Worm (Caenorhabditis elegans) whole organism, young adult: Measurements from ENCODE around the gene col-168.

Experiments used
- B0019.2 ChIP-seq: fragments of 200-800 bp; sonication (Bioruptor generic); conservative IDR thresholded peaks from 2 replicates; pipeline ENCODE4 v1.3.6; 2022; ENCODE audit warnings: missing genetic modification reagents, missing genetic modification characterization, missing compliant biosample characterization
- D2030.7 ChIP-seq: fragments of 200-800 bp; sonication (Bioruptor generic); IDR thresholded peaks from 2 replicates; pipeline ENCODE4 v1.3.6; 2022; ENCODE audit warnings: missing genetic modification reagents, missing genetic modification characterization, missing compliant biosample characterization
- F22D6.2 ChIP-seq: sonication (generic microtip); optimal IDR thresholded peaks from 2 replicates; lab custom pipeline; 2016; ENCODE audit warnings: mild to moderate bottlenecking, missing genetic modification characterization, missing compliant biosample characterization
- F49E8.2 ChIP-seq: sonication (generic microtip); optimal IDR thresholded peaks from 3 replicates; lab custom pipeline; 2017; ENCODE audit warnings: missing genetic modification characterization, mild to moderate bottlenecking, missing compliant biosample characterization, antibody characterized with exemption, moderate library complexity; ENCODE audit not compliant: insufficient read depth
- F52B5.7 ChIP-seq: sonication (generic microtip); optimal IDR thresholded peaks from 2 replicates; lab custom pipeline; 2016; ENCODE audit warnings: mild to moderate bottlenecking, missing genetic modification characterization, missing compliant biosample characterization
- F57C9.4 ChIP-seq: sonication (generic microtip); optimal IDR thresholded peaks from 2 replicates; lab custom pipeline; 2017; ENCODE audit warnings: mild to moderate bottlenecking, missing genetic modification characterization, missing compliant biosample characterization
- K11D2.4 ChIP-seq: fragments of 200-800 bp; sonication (Bioruptor generic); IDR thresholded peaks from 2 replicates; pipeline ENCODE4 v1.3.6; 2022; ENCODE audit warnings: missing genetic modification reagents, missing genetic modification characterization, missing compliant biosample characterization
- Y95B8A.8 ChIP-seq: fragments of 200-800 bp; sonication (Bioruptor generic); IDR thresholded peaks from 2 replicates; pipeline ENCODE4 v1.3.6; 2022; ENCODE audit warnings: missing genetic modification reagents, missing genetic modification characterization, missing compliant biosample characterization
- bed-1 ChIP-seq: fragments of 200-800 bp; sonication (Bioruptor generic); IDR thresholded peaks from 2 replicates; pipeline ENCODE4 v1.3.6; 2022; ENCODE audit warnings: missing genetic modification reagents, missing genetic modification characterization, missing compliant biosample characterization
- bed-2 ChIP-seq: fragments of 200-800 bp; sonication (Bioruptor generic); IDR thresholded peaks from 2 replicates; pipeline ENCODE4 v1.3.6; 2022; ENCODE audit warnings: missing genetic modification reagents, missing genetic modification characterization, missing compliant biosample characterization
- cebp-2 ChIP-seq: fragments of 200-800 bp; sonication (Bioruptor generic); IDR thresholded peaks from 2 replicates; pipeline ENCODE4 v1.3.6; 2022; ENCODE audit warnings: missing genetic modification characterization, missing compliant biosample characterization
- ceh-100 ChIP-seq: fragments of 200-800 bp; sonication (Bioruptor generic); IDR thresholded peaks from 2 replicates; pipeline ENCODE4 v1.3.6; 2022; ENCODE audit warnings: missing genetic modification reagents, missing genetic modification characterization, missing compliant biosample characterization
- ceh-27 ChIP-seq: fragments of 200-800 bp; sonication (Bioruptor generic); optimal IDR thresholded peaks from 2 replicates; lab custom pipeline; 2018; ENCODE audit warnings: mild to moderate bottlenecking, missing genetic modification characterization, moderate library complexity, missing compliant biosample characterization
- ceh-40 ChIP-seq: fragments of 200-800 bp; sonication (Bioruptor generic); IDR thresholded peaks from 2 replicates; pipeline ENCODE4 v1.3.6; 2022; ENCODE audit warnings: missing genetic modification characterization, missing compliant biosample characterization
- ceh-58 ChIP-seq: fragments of 200-800 bp; sonication (Bioruptor generic); IDR thresholded peaks from 2 replicates; pipeline ENCODE4 v1.3.6; 2022; ENCODE audit warnings: missing genetic modification characterization, missing compliant biosample characterization
- ceh-91 ChIP-seq: fragments of 200-800 bp; sonication (Bioruptor generic); IDR thresholded peaks from 2 replicates; pipeline ENCODE4 v1.3.6; 2022; ENCODE audit warnings: missing genetic modification reagents, missing genetic modification characterization, missing compliant biosample characterization
- die-1 ChIP-seq: sonication (generic microtip); optimal IDR thresholded peaks from 2 replicates; lab custom pipeline; 2016; ENCODE audit warnings: missing genotype, mild to moderate bottlenecking, missing genetic modification characterization, missing compliant biosample characterization
- dox-1 ChIP-seq: fragments of 200-800 bp; sonication (Bioruptor generic); IDR thresholded peaks from 2 replicates; pipeline ENCODE4 v1.3.6; 2022; ENCODE audit warnings: missing genetic modification reagents, missing genetic modification characterization, missing compliant biosample characterization
- egl-18 ChIP-seq: fragments of 200-800 bp; sonication (Bioruptor generic); IDR thresholded peaks from 2 replicates; pipeline ENCODE4 v1.3.6; 2022; ENCODE audit warnings: missing genetic modification reagents, missing genetic modification characterization, missing compliant biosample characterization
- fkh-3 ChIP-seq: sonication (generic microtip); optimal IDR thresholded peaks from 2 replicates; lab custom pipeline; 2016; ENCODE audit warnings: mild to moderate bottlenecking, missing genetic modification characterization, missing compliant biosample characterization
- gei-17 ChIP-seq: fragments of 200-800 bp; sonication (Bioruptor generic); optimal IDR thresholded peaks from 2 replicates; lab custom pipeline; 2018; ENCODE audit warnings: mild to moderate bottlenecking, missing genetic modification characterization, missing compliant biosample characterization
- him-1 ChIP-seq: sonication (generic microtip); optimal IDR thresholded peaks from 2 replicates; lab custom pipeline; 2016; ENCODE audit warnings: missing genotype, missing genetic modification reagents, missing genetic modification characterization, missing compliant biosample characterization
- hmg-1.2 ChIP-seq: fragments of 200-800 bp; sonication (Bioruptor generic); IDR thresholded peaks from 2 replicates; pipeline ENCODE4 v1.3.6; 2022; ENCODE audit warnings: missing genetic modification reagents, missing genetic modification characterization, missing compliant biosample characterization
- hsf-1 ChIP-seq: fragments of 200-800 bp; sonication (Bioruptor generic); IDR thresholded peaks from 2 replicates; pipeline ENCODE4 v1.3.6; 2022; ENCODE audit warnings: missing genetic modification reagents, missing genetic modification characterization, missing compliant biosample characterization
- lin-26 ChIP-seq: fragments of 200-800 bp; sonication (Bioruptor generic); IDR thresholded peaks from 2 replicates; pipeline ENCODE4 v1.3.6; 2022; ENCODE audit warnings: missing genetic modification reagents, missing genetic modification characterization, missing compliant biosample characterization
- lin-35 ChIP-seq, 3 experiments: fragments of 150-350 bp in 2 of 3; sonication (generic microtip) in 1 of 3; optimal IDR thresholded peaks; 2 replicates each; lab custom pipeline; 2014 to 2018; ENCODE audit warnings: missing biosample characterization in 3 of 3, missing genetic modification characterization in 3 of 3, missing genetic modification reagents in 3 of 3
- lsy-27 ChIP-seq: sonication (generic microtip); optimal IDR thresholded peaks from 2 replicates; lab custom pipeline; 2017; ENCODE audit warnings: missing genetic modification characterization, mild to moderate bottlenecking, missing compliant biosample characterization, antibody characterized with exemption, missing genotype, borderline replicate concordance; ENCODE audit not compliant: insufficient read depth
- nhr-179 ChIP-seq: sonication (generic microtip); optimal IDR thresholded peaks from 2 replicates; lab custom pipeline; 2016; ENCODE audit warnings: mild to moderate bottlenecking, missing genetic modification characterization, missing compliant biosample characterization
- nhr-27 ChIP-seq: fragments of 200-800 bp; sonication (Bioruptor generic); optimal IDR thresholded peaks from 2 replicates; lab custom pipeline; 2018; ENCODE audit warnings: mild to moderate bottlenecking, missing genetic modification characterization, moderate library complexity, missing compliant biosample characterization
- rec-8 ChIP-seq, 2 experiments: sonication (generic microtip); optimal IDR thresholded peaks; 2 replicates each; lab custom pipeline; 2016; ENCODE audit warnings: mild to moderate bottlenecking in 2 of 2, missing genetic modification characterization in 2 of 2, missing genetic modification reagents in 2 of 2, missing genotype in 2 of 2, missing biosample characterization in 1 of 2, missing compliant biosample characterization in 1 of 2, moderate library complexity in 1 of 2
- sdz-38 ChIP-seq: sonication (generic microtip); optimal IDR thresholded peaks from 2 replicates; lab custom pipeline; 2016; ENCODE audit warnings: missing genotype, missing genetic modification characterization, missing compliant biosample characterization
- sea-2 ChIP-seq: fragments of 200-800 bp; sonication (Bioruptor generic); IDR thresholded peaks from 2 replicates; pipeline ENCODE4 v1.3.6; 2022; ENCODE audit warnings: missing genetic modification characterization, missing compliant biosample characterization
- tbx-9 ChIP-seq: sonication (generic microtip); optimal IDR thresholded peaks from 2 replicates; lab custom pipeline; 2016; ENCODE audit warnings: borderline replicate concordance, missing genetic modification characterization, inconsistent platforms, missing compliant biosample characterization
- unc-62 ChIP-seq: fragments of 150-350 bp; optimal IDR thresholded peaks from 2 replicates; lab custom pipeline; 2014; ENCODE audit warnings: missing biosample characterization, missing genetic modification reagents, missing genetic modification characterization
- zfh-2 ChIP-seq: fragments of 200-800 bp; sonication (Bioruptor generic); conservative IDR thresholded peaks from 2 replicates; pipeline ENCODE4 v1.3.6; 2022; ENCODE audit warnings: missing genetic modification reagents, missing genetic modification characterization, missing compliant biosample characterization
- ztf-22 ChIP-seq: fragments of 200-800 bp; sonication (Bioruptor generic); optimal IDR thresholded peaks from 2 replicates; lab custom pipeline; 2018; ENCODE audit warnings: mild to moderate bottlenecking, missing genetic modification characterization, moderate library complexity, missing compliant biosample characterization
- ztf-3 ChIP-seq: fragments of 200-800 bp; sonication (Bioruptor generic); optimal IDR thresholded peaks from 2 replicates; lab custom pipeline; 2018; ENCODE audit warnings: mild to moderate bottlenecking, missing genetic modification characterization, missing compliant biosample characterization
- ztf-6 ChIP-seq: fragments of 200-800 bp; sonication (Bioruptor generic); IDR thresholded peaks from 2 replicates; pipeline ENCODE4 v1.3.6; 2022; ENCODE audit warnings: missing genetic modification reagents, missing genetic modification characterization, missing compliant biosample characterization

The col-168 gene

DNA sequence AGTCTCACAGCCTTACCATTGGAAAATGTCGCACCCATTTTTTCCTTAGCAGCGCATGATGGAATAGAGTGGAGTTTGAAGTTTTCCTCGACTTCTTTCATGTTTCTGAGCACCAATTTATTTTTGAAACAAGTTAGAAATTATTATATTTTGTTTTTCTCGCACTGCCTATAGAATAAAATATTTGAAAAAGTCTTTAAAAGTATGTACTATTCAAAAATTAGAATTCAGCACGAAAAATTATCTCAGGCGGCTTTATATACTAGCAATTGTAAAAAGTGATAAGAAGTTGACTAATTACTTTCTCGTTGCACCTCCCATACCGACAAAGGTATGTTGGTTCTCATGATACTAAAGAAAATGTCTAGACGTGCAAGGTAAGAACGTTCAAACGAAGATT lies 20.8 kb downstream of the col-168 start, which contains the start of gene C03B1.9:
C03B1.9 (minus strand) TSS at position 101 of the 400 bp plus-strand sequence.
- no peak for TF ChIP-seq bed-1
- TF ChIP-seq ceh-100 (GFP tag; lab: Robert Waterston, UW), result no peak
- no peak for TF ChIP-seq hmg-1.2 (GFP tag; lab: Robert Waterston, UW)
- TF ChIP-seq ceh-40, result no peak
- TF ChIP-seq sea-2 (GFP tag; lab: Robert Waterston, UW), result no peak
- no peak for TF ChIP-seq F49E8.2 (tag; lab: Kevin White, UChicago)
- no peak for TF ChIP-seq ceh-91
- TF ChIP-seq fkh-3 (tag; lab: Kevin White, UChicago), result no peak
- no peak for TF ChIP-seq F22D6.2 (tag; lab: Kevin White, UChicago)
- no peak for TF ChIP-seq ztf-6 (GFP tag; lab: Robert Waterston, UW)
- TF ChIP-seq gei-17, result no peak
- no peak for TF ChIP-seq sdz-38 (tag; lab: Kevin White, UChicago)
- TF ChIP-seq unc-62 (GFP tag; lab: Kevin White, UChicago), result no peak
- TF ChIP-seq dox-1, result no peak
- no peak for TF ChIP-seq zfh-2
- TF ChIP-seq ztf-22, result no peak

DNA sequence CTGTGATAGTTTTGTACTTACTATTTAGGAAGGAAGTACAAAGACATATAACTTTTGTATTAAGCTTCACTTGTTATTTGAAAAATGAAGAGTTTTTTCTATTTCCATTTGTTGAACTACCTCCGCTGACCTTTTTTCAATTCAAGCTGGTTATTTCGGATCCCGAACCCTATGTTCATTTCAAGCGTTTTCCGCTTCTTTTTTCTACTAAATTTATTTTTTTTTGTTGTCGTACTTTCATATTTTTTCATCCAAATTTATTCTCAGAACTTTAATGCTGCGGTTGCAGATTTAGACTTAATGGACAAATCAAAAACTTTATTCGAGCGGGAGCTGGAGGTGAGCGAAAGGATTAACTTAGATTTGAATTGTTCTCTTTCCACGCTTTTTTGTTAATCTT lies 23.8 kb downstream of the col-168 start, which contains the start of gene C03B1.6:
C03B1.6 (plus strand) TSS at position 301 of the 400 bp plus-strand sequence.
- TF ChIP-seq ztf-3 (GFP tag; lab: Kevin White, UChicago) (no peak), egl-18 (GFP tag; lab: Robert Waterston, UW) (no peak), D2030.7 (GFP tag; lab: Robert Waterston, UW) (no peak)

DNA sequence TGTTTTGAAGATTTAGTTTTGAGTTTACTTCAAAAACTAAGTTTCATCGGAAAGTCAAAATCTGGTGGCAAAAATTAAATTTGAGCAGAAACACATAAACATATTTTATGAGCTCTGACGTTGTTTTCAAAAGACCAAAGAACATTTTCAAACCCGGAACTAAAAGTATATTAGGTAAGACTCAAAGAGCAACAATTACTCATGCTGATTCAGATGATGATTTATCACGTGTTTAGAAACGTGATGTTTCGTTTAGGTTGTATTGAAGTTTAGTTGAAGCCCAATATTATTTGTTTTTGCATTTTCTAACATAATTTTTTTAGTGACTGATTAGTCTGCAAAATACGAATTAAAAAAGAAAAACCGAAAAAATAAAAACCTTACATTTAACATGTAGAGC lies 27.6 kb downstream of the col-168 start:
- TF ChIP-seq bed-2, result no peak
- no peak for TF ChIP-seq him-1 (tag; lab: Kevin White, UChicago)
- TF ChIP-seq lin-26 (GFP tag; lab: Robert Waterston, UW), result no peak
- TF ChIP-seq sea-2 (GFP tag; lab: Robert Waterston, UW), result no peak

DNA sequence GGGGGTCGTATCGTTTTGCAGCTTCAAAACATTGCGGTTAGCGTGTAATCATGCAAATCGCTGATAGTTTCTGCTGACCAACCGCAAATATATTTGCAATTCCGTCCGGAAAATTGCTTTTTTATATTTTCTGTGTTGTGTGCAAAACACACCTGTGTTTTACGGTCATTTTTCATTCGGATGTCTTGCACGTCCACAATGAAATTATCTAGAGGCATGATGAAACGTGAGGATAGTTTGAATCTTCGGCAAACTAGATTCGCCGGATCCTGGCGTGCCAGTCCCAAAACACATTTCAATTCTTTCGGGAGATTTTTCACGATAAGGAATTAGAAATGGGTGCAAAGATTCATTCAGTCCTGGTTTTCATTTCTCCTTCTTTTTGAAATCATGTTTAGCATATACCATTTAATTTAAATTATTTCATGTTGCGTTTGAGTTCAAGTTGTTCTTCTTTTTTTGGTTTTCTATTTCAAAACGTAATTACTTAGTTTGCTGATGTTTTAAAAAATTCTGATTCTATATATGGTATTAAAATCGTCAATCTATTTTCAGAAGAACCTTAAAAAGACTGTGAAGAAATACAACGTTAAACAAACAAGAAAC lies 28.9 kb downstream of the col-168 start, which contains the start of gene C03B1.5:
C03B1.5 (plus strand) TSS at position 556 of the 606 bp plus-strand sequence.
- TF ChIP-seq hsf-1 (GFP tag; lab: Robert Waterston, UW), result no peak
- no peak for TF ChIP-seq ceh-27 (GFP tag; lab: Kevin White, UChicago)
- TF ChIP-seq cebp-2 (GFP tag; lab: Robert Waterston, UW), result no peak
- no peak for TF ChIP-seq ceh-58 (GFP tag; lab: Robert Waterston, UW)
- no peak for TF ChIP-seq F57C9.4 (tag; lab: Kevin White, UChicago)
- TF ChIP-seq die-1 (tag; lab: Kevin White, UChicago), result no peak
- TF ChIP-seq F49E8.2 (tag; lab: Kevin White, UChicago), result no peak
- no peak for TF ChIP-seq lsy-27 (tag; lab: Kevin White, UChicago)
- no peak for TF ChIP-seq rec-8 (tag; optimal IDR thresholded peaks at IDR 0.05; lab: Kevin White, UChicago)
- TF ChIP-seq tbx-9, result no peak
- TF ChIP-seq nhr-27 (tag; lab: Kevin White, UChicago), result no peak
- no peak for TF ChIP-seq lin-35 (GFP tag; optimal IDR thresholded peaks at IDR 0.05; lab: Kevin White, UChicago)
- TF ChIP-seq nhr-179, result no peak
- TF ChIP-seq K11D2.4 (GFP tag; lab: Robert Waterston, UW), result no peak
- TF ChIP-seq Y95B8A.8 (GFP tag; lab: Robert Waterston, UW), result no peak
- no peak for TF ChIP-seq F52B5.7 (tag; lab: Kevin White, UChicago)
- TF ChIP-seq B0019.2, result no peak
